Worm (Caenorhabditis elegans): ENCODE measurements around the gene K02E10.5.
A peak's percentile ranks its signal among the peaks of the same experiment; 100 is the strongest.

Gene K02E10.5

ce11 chrX:2432459-2432858 is 46.3 kb downstream of the K02E10.5 start (continued):
- TF ChIP-seq lim-7 (GFP tag; IDR thresholded peaks at IDR 0.05) (no peak), mep-1 (tag; optimal IDR thresholded peaks at IDR 0.05) (peak; percentile 83), pha-4 (GFP tag; IDR thresholded peaks at IDR 0.05) (peak; percentile 7; the same call in 1 of the 2 replicates), pha-4 (tag; optimal IDR thresholded peaks at IDR 0.05) (peak; percentile 51), ceh-32 (tag; optimal IDR thresholded peaks at IDR 0.05; ENCODE audit: poor library complexity) (no peak), arid-1 (GFP tag; conservative IDR thresholded peaks at IDR 0.05) (0 out of 2 replicates have a peak, but pooled peaks have one; percentile 50), tag-97 (GFP tag; IDR thresholded peaks at IDR 0.05) (no peak), dve-1 (tag; optimal IDR thresholded peaks at IDR 0.05; ENCODE audit: insufficient read depth) (peak; percentile 84), dpl-1 (GFP tag; optimal IDR thresholded peaks at IDR 0.05) (peak; percentile 15), mxl-3 (GFP tag; optimal IDR thresholded peaks at IDR 0.05) (peak; percentile 83), hif-1 (tag; optimal IDR thresholded peaks at IDR 0.05) (peak in 1 of 2 experiments; percentile 16), rbr-2 (tag; optimal IDR thresholded peaks at IDR 0.05) (peak; percentile 51), F37D6.2 (tag; optimal IDR thresholded peaks at IDR 0.05) (peak; percentile 5), F10B5.3 (tag; optimal IDR thresholded peaks at IDR 0.05) (no peak), mxl-2 (GFP tag; conservative IDR thresholded peaks at IDR 0.05) (no peak), nhr-48 (tag; optimal IDR thresholded peaks at IDR 0.05) (no peak), fos-1 (tag; optimal IDR thresholded peaks at IDR 0.05) (no peak), lin-13 (GFP tag; optimal IDR thresholded peaks at IDR 0.05) (peak; percentile 66), nhr-11 (tag; optimal IDR thresholded peaks at IDR 0.05) (peak; percentile 1), dmd-6 (GFP tag; IDR thresholded peaks at IDR 0.05) (peak; percentile 63), saeg-2 (GFP tag; IDR thresholded peaks at IDR 0.05) (peak; percentile 7; the same call in 1 of the 2 replicates), nhr-28 (tag; optimal IDR thresholded peaks at IDR 0.05) (peak; percentile 79), hlh-11 (tag; optimal IDR thresholded peaks at IDR 0.05) (peak; percentile 87), dmd-9 (GFP tag; IDR thresholded peaks at IDR 0.05) (no peak)

- TF ChIP-seq sdz-12 (GFP tag; optimal IDR thresholded peaks at IDR 0.05) (no peak), set-16 (GFP tag; IDR thresholded peaks at IDR 0.05) (no peak), nhr-111 (GFP tag; optimal IDR thresholded peaks at IDR 0.05) (no peak), ceh-44 (GFP tag; IDR thresholded peaks at IDR 0.05) (no peak), unc-62 (GFP tag; optimal IDR thresholded peaks at IDR 0.05 in 1 of 2) (peak in 1 of 2 experiments; percentile 94), unc-62 (tag; optimal IDR thresholded peaks at IDR 0.05) (no peak)
Observed at ce11 chrX:2430317-2430716, 48.4 kb downstream of the K02E10.5 start.

ce11 chrX:2427404-2427803 is 51.3 kb downstream of the K02E10.5 start, which contains the start of gene gcy-31:
gcy-31 (minus strand) TSS chrX:2427504.
- TF ChIP-seq aha-1 (tag), result peak; percentile 63
- TF ChIP-seq hmg-1.1 (GFP tag; IDR thresholded peaks at IDR 0.05), result no peak

Measured in whole organism, L4 larva.